Worm (Caenorhabditis elegans) whole organism, mixed stage, embryonic: ENCODE results near the gene vrk-1.

Experiments used
- bed-3 ChIP-seq: fragments of 200-800 bp; sonication (Bioruptor generic); optimal IDR thresholded peaks from 3 replicates; lab custom pipeline; 2018; ENCODE audit warnings: mild to moderate bottlenecking, missing genetic modification characterization, moderate library complexity, missing compliant biosample characterization
- blmp-1 ChIP-seq: fragments of 150-350 bp; optimal IDR thresholded peaks from 2 replicates; lab custom pipeline; 2014; ENCODE audit warnings: missing biosample characterization, missing genetic modification characterization
- ceh-43 ChIP-seq: fragments of 200-800 bp; sonication (Bioruptor generic); optimal IDR thresholded peaks from 2 replicates; lab custom pipeline; 2018; ENCODE audit warnings: mild to moderate bottlenecking, missing genetic modification characterization, moderate library complexity, missing compliant biosample characterization
- ceh-83 ChIP-seq: fragments of 200-800 bp; sonication (Bioruptor generic); optimal IDR thresholded peaks from 2 replicates; lab custom pipeline; 2018; ENCODE audit warnings: mild to moderate bottlenecking, missing genetic modification characterization, missing compliant biosample characterization
- ces-1 ChIP-seq: fragments of 150-350 bp; optimal IDR thresholded peaks from 2 replicates; lab custom pipeline; 2014; ENCODE audit warnings: missing biosample characterization, missing genetic modification reagents, missing genetic modification characterization
- drap-1 ChIP-seq: fragments of 200-800 bp; sonication (Bioruptor generic); optimal IDR thresholded peaks from 3 replicates; lab custom pipeline; 2018; ENCODE audit warnings: mild to moderate bottlenecking, missing genetic modification characterization, missing compliant biosample characterization
- elt-1 ChIP-seq: sonication (generic microtip); optimal IDR thresholded peaks from 2 replicates; lab custom pipeline; 2017; ENCODE audit warnings: missing genetic modification characterization, mild to moderate bottlenecking, missing compliant biosample characterization, antibody characterized with exemption, moderate library complexity, borderline replicate concordance; ENCODE audit not compliant: insufficient read depth
- elt-3 ChIP-seq: fragments of 150-350 bp; optimal IDR thresholded peaks from 2 replicates; lab custom pipeline; 2014; ENCODE audit warnings: missing biosample characterization, missing genetic modification characterization
- ham-2 ChIP-seq: fragments of 200-800 bp; sonication (Bioruptor generic); optimal IDR thresholded peaks from 2 replicates; lab custom pipeline; 2018; ENCODE audit warnings: mild to moderate bottlenecking, missing genetic modification characterization, missing compliant biosample characterization
- hlh-1 ChIP-seq: fragments of 150-350 bp; optimal IDR thresholded peaks from 2 replicates; lab custom pipeline; 2014; ENCODE audit warnings: missing biosample characterization, missing genetic modification reagents, missing genetic modification characterization
- lin-13 ChIP-seq: fragments of 150-350 bp; optimal IDR thresholded peaks from 2 replicates; lab custom pipeline; 2014; ENCODE audit warnings: missing biosample characterization, missing genetic modification characterization
- lin-32 ChIP-seq: fragments of 200-800 bp; sonication (Bioruptor generic); optimal IDR thresholded peaks from 2 replicates; lab custom pipeline; 2018; ENCODE audit warnings: mild to moderate bottlenecking, missing genetic modification characterization, missing compliant biosample characterization
- lsy-2 ChIP-seq: fragments of 150-350 bp; optimal IDR thresholded peaks from 2 replicates; lab custom pipeline; 2014; ENCODE audit warnings: missing biosample characterization, missing genetic modification characterization
- mab-5 ChIP-seq: fragments of 150-350 bp; optimal IDR thresholded peaks from 2 replicates; lab custom pipeline; 2014; ENCODE audit warnings: missing biosample characterization, missing genetic modification characterization
- mep-1 ChIP-seq: fragments of 150-350 bp; optimal IDR thresholded peaks from 2 replicates; lab custom pipeline; 2017; ENCODE audit warnings: missing biosample characterization, missing genetic modification reagents, missing genetic modification characterization, inconsistent platforms
- mls-2 ChIP-seq: sonication (generic microtip); optimal IDR thresholded peaks from 2 replicates; lab custom pipeline; 2016; ENCODE audit warnings: mild to moderate bottlenecking, missing genetic modification characterization, moderate library complexity, missing compliant biosample characterization
- nhr-12 ChIP-seq: fragments of 150-350 bp; optimal IDR thresholded peaks from 2 replicates; lab custom pipeline; 2014; ENCODE audit warnings: missing biosample characterization, missing genetic modification characterization
- nhr-28 ChIP-seq: fragments of 150-350 bp; optimal IDR thresholded peaks from 2 replicates; lab custom pipeline; 2014; ENCODE audit warnings: missing biosample characterization, missing genetic modification characterization
- nhr-76 ChIP-seq: sonication (generic microtip); optimal IDR thresholded peaks from 2 replicates; lab custom pipeline; 2017; ENCODE audit warnings: missing biosample characterization, missing genetic modification characterization
- pha-4 ChIP-seq: fragments of 150-350 bp; optimal IDR thresholded peaks from 2 replicates; lab custom pipeline; 2018; ENCODE audit warnings: missing biosample characterization, missing genetic modification reagents, missing genetic modification characterization
- snpc-4 ChIP-seq: fragments of 150-350 bp; optimal IDR thresholded peaks from 2 replicates; lab custom pipeline; 2014; ENCODE audit warnings: missing biosample characterization, missing genetic modification characterization
- sptf-1 ChIP-seq: sonication (generic microtip); optimal IDR thresholded peaks from 2 replicates; lab custom pipeline; 2017; ENCODE audit warnings: mild to moderate bottlenecking, missing genetic modification characterization, moderate library complexity, missing compliant biosample characterization
- tbx-8 ChIP-seq: fragments of 200-800 bp; sonication (Bioruptor generic); optimal IDR thresholded peaks from 2 replicates; lab custom pipeline; 2018; ENCODE audit warnings: mild to moderate bottlenecking, missing genetic modification characterization, moderate library complexity, missing compliant biosample characterization
- unc-120 ChIP-seq: sonication (generic microtip); optimal IDR thresholded peaks from 2 replicates; lab custom pipeline; 2017; ENCODE audit warnings: missing genetic modification characterization, missing compliant biosample characterization; ENCODE audit not compliant: poor library complexity, severe bottlenecking
- unc-39 ChIP-seq: fragments of 150-350 bp; optimal IDR thresholded peaks from 2 replicates; lab custom pipeline; 2014; ENCODE audit warnings: missing biosample characterization, missing genetic modification characterization
- zip-8 ChIP-seq: fragments of 150-350 bp; optimal IDR thresholded peaks from 2 replicates; lab custom pipeline; 2014; ENCODE audit warnings: missing biosample characterization, missing genetic modification characterization
- ztf-11 ChIP-seq: fragments of 150-350 bp; optimal IDR thresholded peaks from 2 replicates; lab custom pipeline; 2014; ENCODE audit warnings: missing biosample characterization, missing genetic modification characterization

The vrk-1 gene

DNA sequence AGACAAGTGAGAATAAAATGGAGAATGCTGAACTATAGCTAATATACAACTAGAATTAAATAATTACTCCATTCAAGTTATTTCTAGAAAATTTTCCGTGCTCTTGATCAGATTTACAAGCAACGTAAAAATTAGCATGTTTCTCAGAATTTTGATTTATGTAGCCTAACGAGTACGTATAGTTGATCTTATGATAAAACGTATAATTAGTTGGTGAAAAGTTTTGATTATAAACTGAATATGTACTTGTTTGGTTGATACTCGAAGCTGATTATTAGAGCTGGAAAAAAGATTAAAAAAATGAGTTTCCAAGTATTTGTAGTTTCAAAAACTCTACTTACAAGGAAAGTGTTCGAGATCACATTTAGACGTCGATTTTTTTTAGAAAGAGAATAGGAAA lies 25.3 kb upstream of the vrk-1 start:
- TF ChIP-seq ceh-43 (no peak), lin-13 (no peak), zip-8 (tag; lab: Kevin White, UChicago) (no peak)

DNA sequence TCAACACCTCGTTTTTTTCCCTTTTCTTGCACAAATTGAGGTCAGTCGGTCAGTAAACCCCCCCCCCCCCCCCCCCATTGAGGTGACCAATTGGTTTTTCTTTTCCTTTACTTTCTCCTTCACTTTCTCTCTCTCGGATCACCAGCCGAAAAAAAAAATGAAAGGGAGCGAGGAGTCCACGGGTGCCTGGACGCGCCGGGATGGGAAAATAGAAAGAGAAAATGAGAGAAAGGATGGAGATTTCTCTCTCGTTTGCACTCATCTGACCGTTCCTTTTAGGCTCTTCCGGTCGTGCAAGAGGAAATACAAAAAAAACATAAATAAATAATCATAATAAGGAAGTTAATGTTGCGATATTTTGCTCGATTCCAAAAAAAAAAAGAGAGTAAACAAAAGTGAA lies 22.7 kb upstream of the vrk-1 start:
- TF ChIP-seq blmp-1 (tag; lab: Kevin White, UChicago) (peak; percentile 53), ham-2 (no peak)

DNA sequence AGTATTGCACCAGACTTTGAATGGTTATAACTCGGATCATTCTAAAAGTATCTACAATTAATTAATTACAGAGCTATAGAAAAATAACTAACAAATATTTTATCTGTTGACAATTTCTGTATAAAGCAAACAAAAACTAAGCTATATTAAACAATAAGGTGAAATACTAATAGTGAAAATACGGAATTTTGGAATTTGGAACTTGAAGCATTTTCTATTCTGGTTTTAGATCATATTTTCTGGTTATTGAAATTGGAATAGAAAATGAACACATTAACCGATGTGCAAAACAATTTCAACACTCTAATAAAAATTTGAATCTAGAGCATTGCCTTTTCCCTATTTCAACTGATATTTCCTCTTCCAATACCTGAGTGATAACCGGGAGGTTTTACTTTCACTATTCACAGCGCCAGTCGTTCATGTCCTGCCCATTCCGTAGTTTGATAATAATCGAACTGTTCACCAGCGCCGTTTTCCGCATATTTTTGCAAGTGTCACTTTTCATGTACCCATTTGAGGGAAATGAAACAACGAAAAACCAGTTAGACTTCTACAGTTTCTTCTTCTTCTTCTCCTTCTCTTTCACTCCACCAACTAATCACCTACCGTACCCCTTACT lies 21.8 kb upstream of the vrk-1 start:
- no peak for TF ChIP-seq nhr-76 (tag; lab: Kevin White, UChicago)
- no peak for TF ChIP-seq mep-1 (tag; lab: Kevin White, UChicago)
- TF ChIP-seq drap-1: no peak
- TF ChIP-seq zip-8 (tag; lab: Kevin White, UChicago): no peak
- no peak for TF ChIP-seq nhr-28
- TF ChIP-seq elt-3: no peak
- TF ChIP-seq blmp-1 (tag; lab: Kevin White, UChicago): no peak
- TF ChIP-seq ces-1 (GFP tag; lab: Kevin White, UChicago): no peak
- TF ChIP-seq pha-4 (tag; lab: Kevin White, UChicago): no peak
- TF ChIP-seq ceh-83 (GFP tag; lab: Kevin White, UChicago): no peak
- TF ChIP-seq, all 35 proteins: peak for 0

DNA sequence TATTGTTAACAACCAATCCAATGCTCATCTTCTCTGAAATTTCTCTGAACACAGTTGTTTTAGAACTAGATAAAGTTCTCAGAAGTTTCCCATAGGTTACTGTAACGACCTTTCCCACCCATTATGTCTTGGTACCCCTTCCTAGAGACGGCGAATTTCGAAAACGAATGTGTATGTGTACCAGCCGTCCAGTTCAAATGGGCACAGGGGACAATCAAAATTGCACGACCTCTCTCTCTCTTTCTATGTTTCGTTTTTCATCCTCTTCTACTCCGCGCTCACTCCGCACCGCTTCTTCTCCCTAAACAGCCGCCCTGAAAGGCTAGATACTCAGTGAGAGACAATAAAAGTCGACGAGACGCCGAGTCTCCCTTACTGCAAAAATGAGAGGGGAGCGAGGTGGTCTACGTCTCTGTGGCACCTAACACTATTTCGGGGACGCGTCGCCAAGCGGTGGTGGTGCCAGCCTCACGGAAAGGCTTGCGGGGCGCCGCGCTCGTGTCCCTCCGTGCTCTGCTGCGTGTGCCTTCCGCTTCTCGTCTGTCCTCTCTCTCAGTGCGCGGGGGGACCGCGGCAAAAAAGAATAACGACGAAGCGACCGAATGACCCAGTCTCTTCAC lies 20.2 kb upstream of the vrk-1 start:
- TF ChIP-seq blmp-1 (tag; lab: Kevin White, UChicago): no peak
- TF ChIP-seq elt-1 (tag; lab: Kevin White, UChicago): no peak
- TF ChIP-seq bed-3 (GFP tag; lab: Kevin White, UChicago): no peak
- no peak for TF ChIP-seq drap-1
- peak; percentile 4 for TF ChIP-seq lin-32 (GFP tag; lab: Kevin White, UChicago)
- TF ChIP-seq hlh-1 (tag; lab: Kevin White, UChicago): no peak
- no peak for TF ChIP-seq ham-2
- peak; percentile 36 for TF ChIP-seq sptf-1 (tag; lab: Kevin White, UChicago)
- TF ChIP-seq ceh-83 (GFP tag; lab: Kevin White, UChicago): no peak
- no peak for TF ChIP-seq nhr-28
- no peak for TF ChIP-seq elt-3
- no peak for TF ChIP-seq tbx-8 (GFP tag; lab: Kevin White, UChicago)
- TF ChIP-seq unc-120 (tag; lab: Kevin White, UChicago): no peak
- TF ChIP-seq ztf-11: no peak
- TF ChIP-seq, all 35 proteins: peak for 2

DNA sequence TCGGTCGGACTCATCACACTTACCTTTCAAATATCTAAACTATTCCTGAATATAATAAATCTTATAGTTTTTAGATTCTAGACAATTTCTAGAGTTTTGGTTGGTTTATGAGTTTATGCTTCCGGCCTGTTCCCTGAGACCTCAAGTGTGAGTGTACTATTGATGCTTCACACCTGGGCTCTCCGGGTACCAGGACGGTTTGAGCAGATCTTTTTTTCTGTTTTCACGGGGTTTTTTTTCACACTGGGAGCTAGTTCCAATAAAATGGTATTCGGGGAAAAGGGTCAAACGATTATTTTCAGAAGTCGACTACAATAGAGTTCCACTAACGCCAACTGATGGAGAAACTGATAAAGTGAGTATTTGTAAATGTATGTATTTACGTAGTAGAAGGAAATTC lies 19.6 kb upstream of the vrk-1 start:
- no peak for TF ChIP-seq mab-5
- no peak for TF ChIP-seq pha-4 (tag; lab: Kevin White, UChicago)
- TF ChIP-seq nhr-12 (tag; lab: Kevin White, UChicago): no peak
- TF ChIP-seq hlh-1 (tag; lab: Kevin White, UChicago): no peak
- TF ChIP-seq lsy-2 (tag; lab: Kevin White, UChicago): no peak
- TF ChIP-seq snpc-4 (tag; lab: Kevin White, UChicago): no peak
- no peak for TF ChIP-seq ham-2
- TF ChIP-seq mep-1 (tag; lab: Kevin White, UChicago): no peak
- TF ChIP-seq unc-39 (tag; lab: Kevin White, UChicago): no peak

DNA sequence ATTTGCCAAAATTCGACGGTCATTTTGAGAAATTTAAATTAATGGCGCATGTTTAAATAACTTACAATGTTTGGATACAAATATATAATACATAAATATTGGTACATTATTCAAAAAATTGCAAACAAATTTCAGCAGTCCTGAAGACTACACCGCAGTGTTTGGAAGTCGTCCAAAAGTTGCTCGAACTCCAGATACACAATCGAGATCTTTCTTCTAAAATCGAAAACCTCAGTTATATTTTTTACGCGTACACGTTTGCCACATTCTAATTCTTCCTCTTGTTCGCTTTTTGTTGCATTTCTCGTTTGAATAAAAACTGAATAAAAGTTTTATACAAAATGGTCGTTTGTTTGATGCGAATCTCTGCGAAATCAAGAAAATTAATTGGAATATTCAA lies 17.5 kb upstream of the vrk-1 start, which contains the start of gene tsp-18:
Gene tsp-18 (plus strand): TSS at position 301 of the 400 bp plus-strand sequence.
- no peak for TF ChIP-seq unc-39 (tag; lab: Kevin White, UChicago)
- no peak for TF ChIP-seq mls-2 (tag; lab: Kevin White, UChicago)

DNA sequence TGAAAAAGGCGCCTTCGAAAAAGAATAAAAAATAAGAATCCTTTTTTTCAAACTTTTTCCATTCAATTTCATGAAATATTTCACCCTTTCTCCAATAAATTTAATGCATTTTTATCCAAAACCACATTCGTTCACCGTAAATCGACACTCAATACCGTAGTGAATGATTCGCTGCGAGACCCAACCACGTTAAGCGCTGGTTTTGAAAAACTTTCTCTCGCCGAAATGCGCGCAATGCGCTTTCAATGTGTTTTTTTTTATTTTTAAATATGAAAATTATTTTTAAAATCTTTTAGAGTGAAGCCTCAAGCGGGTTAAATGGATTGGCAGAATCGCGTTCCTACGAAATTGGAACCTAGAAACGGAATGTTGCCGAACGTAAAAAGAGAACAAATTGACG lies 15.5 kb upstream of the vrk-1 start, which contains the start of gene F59G1.8:
Gene F59G1.8 (plus strand): TSS at position 293 of the 400 bp plus-strand sequence.
- TF ChIP-seq mls-2 (tag; lab: Kevin White, UChicago): no peak
- peak; percentile 46 for TF ChIP-seq lsy-2 (tag; lab: Kevin White, UChicago)
- no peak for TF ChIP-seq nhr-76 (tag; lab: Kevin White, UChicago)
